Fruit fly (Drosophila melanogaster): Measurements from ENCODE around the gene CG15563.

Gene CG15563

DNA sequence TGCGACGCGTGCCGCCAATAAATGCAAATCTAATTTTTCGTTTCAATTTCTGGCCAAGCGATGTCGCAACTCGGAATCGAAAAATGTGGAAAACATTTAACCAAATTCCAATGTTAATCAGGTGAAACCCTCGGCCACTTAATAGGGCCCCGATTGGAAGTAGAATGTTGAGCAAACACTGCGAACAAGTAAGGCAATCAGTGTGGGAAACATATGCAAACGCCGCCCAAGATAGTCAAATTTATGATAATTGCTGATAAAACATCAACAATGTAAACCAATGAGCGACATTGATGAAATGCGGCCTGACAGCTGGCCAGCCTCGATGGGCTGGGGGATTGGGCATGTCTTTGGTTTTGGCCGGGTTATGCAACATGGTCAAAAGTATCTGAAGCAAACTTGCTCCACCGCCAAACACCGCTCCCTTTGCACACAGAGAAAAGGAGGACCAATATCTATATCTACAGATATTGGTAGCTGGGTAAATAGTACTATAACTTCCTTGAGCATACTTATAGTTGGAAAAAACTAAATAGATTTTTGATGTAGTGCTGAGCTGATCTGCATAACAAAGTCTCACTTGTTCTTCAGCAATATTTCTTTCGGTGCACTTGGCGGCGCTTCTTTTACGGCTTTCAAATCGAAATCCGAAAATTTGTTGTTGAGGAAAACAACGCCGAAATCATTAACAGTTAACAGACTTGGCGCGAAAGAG lies 15.3 kb upstream of the CG15563 start (continued):
- TF ChIP-seq CG17612 (GFP tag; IDR thresholded peaks at IDR 0.05), result no peak
- TF ChIP-seq Max (GFP tag; optimal IDR thresholded peaks at IDR 0.05), result peak; percentile 45
- peak; percentile 45 for TF ChIP-seq odd (GFP tag; optimal IDR thresholded peaks at IDR 0.05)
- TF ChIP-seq Hsf (GFP tag; optimal IDR thresholded peaks at IDR 0.05), result peak; percentile 56
- TF ChIP-seq exex (tag; optimal IDR thresholded peaks at IDR 0.05), result no peak
- no peak for TF ChIP-seq Adf1 (GFP tag; IDR thresholded peaks at IDR 0.05)
- no peak for TF ChIP-seq inv (GFP tag; IDR thresholded peaks at IDR 0.05; ENCODE audit: partially characterized antibody)
- no peak for TF ChIP-seq tll (GFP tag; optimal IDR thresholded peaks at IDR 0.05)
- peak; percentile 44 for TF ChIP-seq CG1024 (GFP tag; IDR thresholded peaks at IDR 0.05)
- TF ChIP-seq hkb (optimal IDR thresholded peaks at IDR 0.05), result no peak
- TF ChIP-seq hkb (GFP tag; IDR thresholded peaks at IDR 0.05), result peak; percentile 88
- TF ChIP-seq Hr39 (optimal IDR thresholded peaks at IDR 0.05), result no peak
- TF ChIP-seq pho (GFP tag; optimal IDR thresholded peaks at IDR 0.05), result no peak
- 0 out of 2 replicates have a peak, but pooled peaks have one; percentile 22 for TF ChIP-seq rib (GFP tag; IDR thresholded peaks at IDR 0.05)
- peak; percentile 70 for TF ChIP-seq CG14667 (GFP tag; IDR thresholded peaks at IDR 0.05)
- no peak for TF ChIP-seq CG8765 (GFP tag; IDR thresholded peaks at IDR 0.05)
- peak; percentile 46 for TF ChIP-seq kni (GFP tag; optimal IDR thresholded peaks at IDR 0.05)
- TF ChIP-seq CG7839 (tag; optimal IDR thresholded peaks at IDR 0.05), result peak; percentile 83
- TF ChIP-seq CG8944 (GFP tag; optimal IDR thresholded peaks at IDR 0.05), result peak; percentile 70
- peak; percentile 72 for TF ChIP-seq D19A (tag; optimal IDR thresholded peaks at IDR 0.05)
- peak in 1 of 2 experiments; percentile 42 for TF ChIP-seq Hr78 (GFP tag; optimal IDR thresholded peaks at IDR 0.05)
- peak; percentile 47; the same call in 1 of the 3 replicates for TF ChIP-seq CG2889 (GFP tag; IDR thresholded peaks at IDR 0.05)
- peak in 1 of 2 experiments; percentile 88 for TF ChIP-seq bsh (GFP tag; optimal IDR thresholded peaks at IDR 0.05)
- TF ChIP-seq jumu (GFP tag; optimal IDR thresholded peaks at IDR 0.05), result peak; percentile 54
- peak; percentile 44 for TF ChIP-seq slp2 (GFP tag; optimal IDR thresholded peaks at IDR 0.05)
- no peak for TF ChIP-seq CG16813 (GFP tag; IDR thresholded peaks at IDR 0.05; ENCODE audit: partially characterized antibody)
- peak; percentile 22 for TF ChIP-seq fu2 (GFP tag; optimal IDR thresholded peaks at IDR 0.05)
- TF ChIP-seq CG15479 (GFP tag; optimal IDR thresholded peaks at IDR 0.05), result no peak
- TF ChIP-seq CG11504 (tag; optimal IDR thresholded peaks at IDR 0.05), result peak; percentile 89
- peak; percentile 78 for TF ChIP-seq ara (GFP tag; IDR thresholded peaks at IDR 0.05)
- no peak for TF ChIP-seq emc (GFP tag; optimal IDR thresholded peaks at IDR 0.05)
- TF ChIP-seq CG1647 (GFP tag; optimal IDR thresholded peaks at IDR 0.05), result peak; percentile 46
- TF ChIP-seq Drgx (GFP tag; IDR thresholded peaks at IDR 0.05), result peak; percentile 57
- no peak for TF ChIP-seq Bdp1 (GFP tag; optimal IDR thresholded peaks at IDR 0.05)
- peak; percentile 81 for TF ChIP-seq tgo (GFP tag; IDR thresholded peaks at IDR 0.05)
- peak; percentile 95 for TF ChIP-seq sens (GFP tag)
- TF ChIP-seq insv (GFP tag; optimal IDR thresholded peaks at IDR 0.05), result no peak
- peak; percentile 60; the same call in 1 of the 2 replicates for TF ChIP-seq Nf-YA (GFP tag; IDR thresholded peaks at IDR 0.05)
- TF ChIP-seq pan (optimal IDR thresholded peaks at IDR 0.05), result no peak
- TF ChIP-seq pan (GFP tag; optimal IDR thresholded peaks at IDR 0.05 in 1 of 2, IDR thresholded peaks at IDR 0.05 in 1 of 2), result peak in 1 of 2 experiments; percentile 85
- peak; percentile 71 for TF ChIP-seq CG11723 (GFP tag; optimal IDR thresholded peaks at IDR 0.05)
- no peak for TF ChIP-seq CG16815 (GFP tag; optimal IDR thresholded peaks at IDR 0.05)
- TF ChIP-seq CG8478 (optimal IDR thresholded peaks at IDR 0.05), result no peak
- TF ChIP-seq nau (GFP tag; optimal IDR thresholded peaks at IDR 0.05), result peak; percentile 63
- peak; percentile 51 for TF ChIP-seq ewg (GFP tag; optimal IDR thresholded peaks at IDR 0.05)
- peak; percentile 92 for TF ChIP-seq Ets65A (GFP tag)
- peak; percentile 70 for TF ChIP-seq CG10654 (GFP tag; optimal IDR thresholded peaks at IDR 0.05)
- TF ChIP-seq run (tag; optimal IDR thresholded peaks at IDR 0.05), result peak; percentile 60
- TF ChIP-seq Hand (GFP tag; optimal IDR thresholded peaks at IDR 0.05), result no peak
- no peak for TF ChIP-seq MBD-R2 (GFP tag; IDR thresholded peaks at IDR 0.05)
- TF ChIP-seq CG31441 (GFP tag; IDR thresholded peaks at IDR 0.05), result peak; percentile 85

Data from whole organism, embryonic.